Fruit fly (Drosophila melanogaster) whole organism, wandering third instar larva: ENCODE results near the gene Klp98A.
A peak's percentile ranks its signal among the peaks of the same experiment; 100 is the strongest.

ENCODE experiments used
- Abd-B ChIP-seq: fragments of >200 bp; optimal IDR thresholded peaks from 2 replicates; lab custom pipeline; 2017; ENCODE audit warnings: missing biosample characterization, missing genetic modification characterization
- CG32264 ChIP-seq: fragments of 200-800 bp; sonication (Bioruptor generic); optimal IDR thresholded peaks from 2 replicates; lab custom pipeline; 2016; ENCODE audit warnings: missing biosample characterization, missing genetic modification characterization
- CG9705 ChIP-seq: fragments of 200-800 bp; sonication (Bioruptor generic); optimal IDR thresholded peaks from 2 replicates; lab custom pipeline; 2018; ENCODE audit warnings: missing biosample characterization, mild to moderate bottlenecking, missing genetic modification characterization
- CrebA ChIP-seq: fragments of 200-800 bp; sonication (Bioruptor generic); optimal IDR thresholded peaks from 2 replicates; lab custom pipeline; 2016; ENCODE audit warnings: missing biosample characterization, mild to moderate bottlenecking, missing genetic modification characterization, borderline replicate concordance
- Dfd ChIP-seq: fragments of >200 bp; optimal IDR thresholded peaks from 2 replicates; lab custom pipeline; 2017; ENCODE audit warnings: missing biosample characterization, missing genetic modification characterization
- Dif ChIP-seq: fragments of 200-275, 200-300 bp; sonication (Bioruptor generic); optimal IDR thresholded peaks from 2 replicates; lab custom pipeline; 2018; ENCODE audit warnings: missing biosample characterization, missing genetic modification characterization; ENCODE audit not compliant: partially characterized antibody
- GATAd ChIP-seq: sonication (Bioruptor generic); optimal IDR thresholded peaks from 2 replicates; lab custom pipeline; 2016; ENCODE audit warnings: missing biosample characterization, missing genetic modification characterization
- HLH106 ChIP-seq: fragments of 200-800 bp; optimal IDR thresholded peaks from 3 replicates; lab custom pipeline; 2019; ENCODE audit warnings: missing biosample characterization, mild to moderate bottlenecking, missing genetic modification characterization, moderate library complexity
- Hnf4 ChIP-seq: fragments of 200-800 bp; sonication (Bioruptor generic); optimal IDR thresholded peaks from 2 replicates; lab custom pipeline; 2016; ENCODE audit warnings: missing biosample characterization, mild to moderate bottlenecking, missing genetic modification characterization
- Hr78 ChIP-seq: fragments of >200 bp; optimal IDR thresholded peaks from 2 replicates; lab custom pipeline; 2017; ENCODE audit warnings: missing biosample characterization, missing genetic modification characterization
- Hr83 ChIP-seq: fragments of 200-300 bp; sonication (Bioruptor generic); optimal IDR thresholded peaks from 2 replicates; lab custom pipeline; 2016; ENCODE audit warnings: missing biosample characterization, mild to moderate bottlenecking, missing genetic modification characterization, moderate library complexity; ENCODE audit not compliant: poor library complexity, severe bottlenecking
- Jra ChIP-seq: sonication (Bioruptor generic); optimal IDR thresholded peaks from 2 replicates; lab custom pipeline; 2016; ENCODE audit warnings: missing biosample characterization, missing genetic modification characterization
- Mio ChIP-seq: sonication (Bioruptor generic); optimal IDR thresholded peaks from 2 replicates; lab custom pipeline; 2016; ENCODE audit warnings: missing biosample characterization, missing genetic modification characterization
- Myc ChIP-seq: fragments of >200 bp; optimal IDR thresholded peaks from 2 replicates; lab custom pipeline; 2017
- N ChIP-seq: fragments of >200 bp; optimal IDR thresholded peaks from 2 replicates; lab custom pipeline; 2018; ENCODE audit warnings: missing biosample characterization, missing external identifiers, missing genetic modification characterization
- OdsH ChIP-seq: fragments of 200-800 bp; sonication (Bioruptor generic); optimal IDR thresholded peaks from 2 replicates; lab custom pipeline; 2016; ENCODE audit warnings: missing biosample characterization, mild to moderate bottlenecking, missing genetic modification characterization
- Rel ChIP-seq, 2 experiments: fragments of 200-800 bp; sonication (Bioruptor generic) in 1 of 2; optimal IDR thresholded peaks; 2 replicates in 1 of 2; 3 replicates in 1 of 2; lab custom pipeline; 2016 to 2019; ENCODE audit warnings: mild to moderate bottlenecking in 2 of 2, missing biosample characterization in 2 of 2, missing genetic modification characterization in 2 of 2, moderate library complexity in 1 of 2
- Sp1 ChIP-seq: fragments of 200-800 bp; sonication (Bioruptor generic); optimal IDR thresholded peaks from 3 replicates; lab custom pipeline; 2019; ENCODE audit warnings: missing biosample characterization, mild to moderate bottlenecking, missing genetic modification characterization, moderate library complexity
- Vsx2 ChIP-seq: fragments of 200-300, 225-300 bp; sonication (Bioruptor generic); optimal IDR thresholded peaks from 2 replicates; lab custom pipeline; 2018; ENCODE audit warnings: missing biosample characterization, missing genetic modification characterization; ENCODE audit not compliant: partially characterized antibody
- br ChIP-seq: fragments of 200-800 bp; sonication (Bioruptor generic); optimal IDR thresholded peaks from 2 replicates; lab custom pipeline; 2016; ENCODE audit warnings: missing biosample characterization, missing genetic modification characterization
- brk ChIP-seq: fragments of 200-800 bp; sonication (Bioruptor generic); optimal IDR thresholded peaks from 2 replicates; lab custom pipeline; 2016; ENCODE audit warnings: missing biosample characterization, mild to moderate bottlenecking, missing genetic modification characterization
- dl ChIP-seq, 2 experiments: fragments of 175-275, 200-275 bp in 1 of 2; fragments of 200-275 bp in 1 of 2; sonication (Bioruptor generic); optimal IDR thresholded peaks; lab custom pipeline; 2018; ENCODE audit warnings: mild to moderate bottlenecking in 2 of 2, missing biosample characterization in 2 of 2, missing genetic modification characterization in 2 of 2, moderate library complexity in 2 of 2; ENCODE audit not compliant: partially characterized antibody in 2 of 2, insufficient read depth in 1 of 2
- dmrt93B ChIP-seq: fragments of 200-800 bp; sonication (Bioruptor generic); optimal IDR thresholded peaks from 2 replicates; lab custom pipeline; 2018; ENCODE audit warnings: missing biosample characterization, mild to moderate bottlenecking, missing genetic modification characterization
- dsf ChIP-seq: sonication (Bioruptor generic); optimal IDR thresholded peaks from 2 replicates; lab custom pipeline; 2016; ENCODE audit warnings: missing biosample characterization, missing genetic modification characterization, borderline replicate concordance
- ey ChIP-seq: fragments of 200-800 bp; sonication (Bioruptor generic); optimal IDR thresholded peaks from 2 replicates; lab custom pipeline; 2016; ENCODE audit warnings: missing biosample characterization, missing genetic modification characterization
- foxo ChIP-seq, 2 experiments: fragments of 200-800 bp; sonication (Bioruptor generic); optimal IDR thresholded peaks; 2 replicates in 1 of 2; 3 replicates in 1 of 2; lab custom pipeline; 2016 to 2017; ENCODE audit warnings: missing biosample characterization in 2 of 2, missing genetic modification characterization in 2 of 2
- fru ChIP-seq: fragments of 200-800 bp; sonication (Bioruptor generic); optimal IDR thresholded peaks from 3 replicates; lab custom pipeline; 2016; ENCODE audit warnings: missing biosample characterization, mild to moderate bottlenecking, missing genetic modification characterization
- h ChIP-seq: fragments of 200-800 bp; sonication (Bioruptor generic); optimal IDR thresholded peaks from 3 replicates; lab custom pipeline; 2016; ENCODE audit warnings: missing biosample characterization, mild to moderate bottlenecking, missing genetic modification characterization
- jim ChIP-seq: fragments of 175-275, 200-325 bp; sonication (Bioruptor generic); optimal IDR thresholded peaks from 2 replicates; lab custom pipeline; 2016; ENCODE audit warnings: missing biosample characterization, mild to moderate bottlenecking, missing genetic modification characterization
- lola ChIP-seq: fragments of >200 bp; optimal IDR thresholded peaks from 2 replicates; lab custom pipeline; 2017; ENCODE audit warnings: missing biosample characterization, missing genetic modification characterization
- pan ChIP-seq: fragments of >200 bp; optimal IDR thresholded peaks from 2 replicates; lab custom pipeline; 2017
- psq ChIP-seq: fragments of 200-800 bp; sonication (Bioruptor generic); optimal IDR thresholded peaks from 3 replicates; lab custom pipeline; 2017; ENCODE audit warnings: missing biosample characterization, mild to moderate bottlenecking, missing genetic modification characterization, moderate library complexity
- rgr ChIP-seq: fragments of 200-800 bp; sonication (Bioruptor generic); optimal IDR thresholded peaks from 3 replicates; lab custom pipeline; 2016; ENCODE audit warnings: missing biosample characterization, mild to moderate bottlenecking, missing genetic modification characterization
- sage ChIP-seq: fragments of 200-800 bp; sonication (Bioruptor generic); optimal IDR thresholded peaks from 2 replicates; lab custom pipeline; 2016; ENCODE audit warnings: missing biosample characterization, mild to moderate bottlenecking, missing genetic modification characterization
- sv ChIP-seq: fragments of 200-800 bp; sonication (Bioruptor generic); optimal IDR thresholded peaks from 3 replicates; lab custom pipeline; 2016; ENCODE audit warnings: missing biosample characterization, missing genetic modification characterization
- tai ChIP-seq: sonication (Bioruptor generic); optimal IDR thresholded peaks from 2 replicates; lab custom pipeline; 2016; ENCODE audit warnings: missing biosample characterization, missing genetic modification characterization
- usp ChIP-seq: fragments of >200 bp; optimal IDR thresholded peaks from 2 replicates; lab custom pipeline; 2017; ENCODE audit warnings: missing biosample characterization, missing genetic modification characterization
- woc ChIP-seq: sonication (Bioruptor generic); optimal IDR thresholded peaks from 2 replicates; lab custom pipeline; 2016; ENCODE audit warnings: missing biosample characterization, mild to moderate bottlenecking, missing genetic modification characterization

Klp98A gene

dm6 chr3R:27581890-27582487, 23.0 kb upstream of the Klp98A start, which contains the start of gene wdb:
Gene wdb (minus strand): TSS chr3R:27582241.
- TF ChIP-seq sv (GFP tag; lab: Kevin White, UChicago): peak; percentile 26
- TF ChIP-seq Vsx2: no peak
- TF ChIP-seq Myc (lab: Kevin White, UChicago): peak; percentile 88
- peak; percentile 73 for TF ChIP-seq rgr
- peak; percentile 9 for TF ChIP-seq CG32264
- TF ChIP-seq lola (GFP tag; lab: Kevin White, UChicago): no peak
- TF ChIP-seq h: peak; percentile 66
- no peak for TF ChIP-seq pan (lab: Kevin White, UChicago)
- peak; percentile 69 for TF ChIP-seq HLH106 (tag; lab: Kevin White, UChicago)
- TF ChIP-seq GATAd (GFP tag; lab: Kevin White, UChicago): peak; percentile 41
- peak; percentile 22 for TF ChIP-seq dsf
- TF ChIP-seq Sp1 (GFP tag; lab: Kevin White, UChicago): peak; percentile 25
- TF ChIP-seq CrebA (GFP tag; lab: Kevin White, UChicago): no peak
- TF ChIP-seq dl (GFP tag; optimal IDR thresholded peaks at IDR 0.05; lab: Kevin White, UChicago; ENCODE audit: insufficient read depth in 1 of 2, partially characterized antibody in 2 of 2): no peak
- peak; percentile 63 for TF ChIP-seq br (GFP tag; lab: Kevin White, UChicago)
- no peak for TF ChIP-seq brk
- peak; percentile 68 for TF ChIP-seq woc (GFP tag; lab: Kevin White, UChicago)
- TF ChIP-seq ey (GFP tag; lab: Kevin White, UChicago): peak; percentile 61
- TF ChIP-seq Dif (GFP tag; lab: Kevin White, UChicago): no peak
- TF ChIP-seq Hr83 (GFP tag; lab: Kevin White, UChicago): peak; percentile 68
- TF ChIP-seq jim (GFP tag; lab: Kevin White, UChicago): no peak
- TF ChIP-seq OdsH (GFP tag; lab: Kevin White, UChicago): peak; percentile 17
- TF ChIP-seq Dfd (GFP tag; lab: Kevin White, UChicago): no peak
- no peak for TF ChIP-seq dmrt93B (GFP tag; lab: Kevin White, UChicago)
- TF ChIP-seq Abd-B (GFP tag; lab: Kevin White, UChicago): no peak
- peak; percentile 56 for TF ChIP-seq Jra (GFP tag; lab: Kevin White, UChicago)
- peak; percentile 55 for TF ChIP-seq CG9705 (GFP tag; lab: Kevin White, UChicago)
- TF ChIP-seq usp (GFP tag; lab: Kevin White, UChicago): no peak
- TF ChIP-seq Hr78 (GFP tag; lab: Kevin White, UChicago): no peak
- TF ChIP-seq Mio (GFP tag; lab: Kevin White, UChicago): no peak
- no peak for TF ChIP-seq Hnf4 (GFP tag; lab: Kevin White, UChicago)
- TF ChIP-seq tai (GFP tag; lab: Kevin White, UChicago): no peak
- TF ChIP-seq psq (GFP tag; lab: Kevin White, UChicago): no peak
- TF ChIP-seq Rel (GFP tag; optimal IDR thresholded peaks at IDR 0.05; lab: Kevin White, UChicago): no peak
- no peak for TF ChIP-seq Rel (tag; optimal IDR thresholded peaks at IDR 0.05; lab: Kevin White, UChicago)
- TF ChIP-seq fru: peak; percentile 47
- no peak for TF ChIP-seq sage (GFP tag; lab: Kevin White, UChicago)
- TF ChIP-seq N (GFP tag; lab: Kevin White, UChicago): no peak
- TF ChIP-seq foxo (GFP tag; optimal IDR thresholded peaks at IDR 0.05; lab: Kevin White, UChicago): peak in 1 of 2 experiments; percentile 76
- TF ChIP-seq, all 38 proteins: peak for 18

dm6 chr3R:27581263-27581868, 22.4 kb upstream of the Klp98A start:
- TF ChIP-seq sv (GFP tag; lab: Kevin White, UChicago) (no peak), Mio (GFP tag; lab: Kevin White, UChicago) (no peak), Hr83 (GFP tag; lab: Kevin White, UChicago) (peak; percentile 24), br (GFP tag; lab: Kevin White, UChicago) (peak; percentile 78), woc (GFP tag; lab: Kevin White, UChicago) (peak; percentile 60), sage (GFP tag; lab: Kevin White, UChicago) (peak; percentile 66), ey (GFP tag; lab: Kevin White, UChicago) (peak; percentile 74), foxo (GFP tag; optimal IDR thresholded peaks at IDR 0.05; lab: Kevin White, UChicago) (peak; percentile 73 to 78), psq (GFP tag; lab: Kevin White, UChicago) (peak; percentile 62), h (peak; percentile 82), Sp1 (GFP tag; lab: Kevin White, UChicago) (peak; percentile 72), fru (peak; percentile 80), Myc (lab: Kevin White, UChicago) (no peak), Hnf4 (GFP tag; lab: Kevin White, UChicago) (peak; percentile 55), Dif (GFP tag; lab: Kevin White, UChicago) (peak; percentile 39), Vsx2 (peak; percentile 33), N (GFP tag; lab: Kevin White, UChicago) (no peak), CG32264 (peak; percentile 57), dsf (no peak), HLH106 (tag; lab: Kevin White, UChicago) (peak; percentile 70), lola (GFP tag; lab: Kevin White, UChicago) (no peak), CrebA (GFP tag; lab: Kevin White, UChicago) (no peak), OdsH (GFP tag; lab: Kevin White, UChicago) (peak; percentile 76), jim (GFP tag; lab: Kevin White, UChicago) (no peak), brk (no peak), pan (lab: Kevin White, UChicago) (no peak), Rel (GFP tag; optimal IDR thresholded peaks at IDR 0.05; lab: Kevin White, UChicago) (peak; percentile 8), Rel (tag; optimal IDR thresholded peaks at IDR 0.05; lab: Kevin White, UChicago) (peak; percentile 78), dmrt93B (GFP tag; lab: Kevin White, UChicago) (no peak), Jra (GFP tag; lab: Kevin White, UChicago) (peak; percentile 71), dl (GFP tag; optimal IDR thresholded peaks at IDR 0.05; lab: Kevin White, UChicago; ENCODE audit: insufficient read depth in 1 of 2, partially characterized antibody in 2 of 2) (no peak), tai (GFP tag; lab: Kevin White, UChicago) (no peak), Hr78 (GFP tag; lab: Kevin White, UChicago) (no peak), CG9705 (GFP tag; lab: Kevin White, UChicago) (no peak), rgr (peak; percentile 83), Dfd (GFP tag; lab: Kevin White, UChicago) (no peak), usp (GFP tag; lab: Kevin White, UChicago) (no peak)
